Fruit fly (Drosophila melanogaster): Measurements from ENCODE around the gene mRpS18A.

- no peak for TF ChIP-seq CG5204 (GFP tag; optimal IDR thresholded peaks at IDR 0.05)
- no peak for TF ChIP-seq tj (GFP tag; optimal IDR thresholded peaks at IDR 0.05)
- TF ChIP-seq cic (GFP tag; optimal IDR thresholded peaks at IDR 0.05): no peak
- TF ChIP-seq cnc (optimal IDR thresholded peaks at IDR 0.05): no peak
- TF ChIP-seq Crg-1 (GFP tag; optimal IDR thresholded peaks at IDR 0.05): no peak
- no peak for TF ChIP-seq Mnt (GFP tag; optimal IDR thresholded peaks at IDR 0.05)
- TF ChIP-seq CG12768 (GFP tag; optimal IDR thresholded peaks at IDR 0.05): no peak
- no peak for TF ChIP-seq pad (GFP tag; optimal IDR thresholded peaks at IDR 0.05)
- TF ChIP-seq CG7101 (tag; optimal IDR thresholded peaks at IDR 0.05): no peak
- TF ChIP-seq kay (GFP tag; ENCODE audit: borderline replicate concordance): no peak
Observed at dm6 chr3R:8528862-8529261, 33.5 kb downstream of the mRpS18A start, which contains the start of gene CG11741.
